Worm (Caenorhabditis elegans) whole organism, midembryonic: ENCODE results near the gene D1053.3.

Source experiments
- T22C8.4 ChIP-seq: fragments of 200-800 bp; sonication (Bioruptor generic); IDR thresholded peaks from 2 replicates; pipeline ENCODE4 v1.3.6; 2022; ENCODE audit warnings: missing genetic modification characterization, missing compliant biosample characterization
- cog-1 ChIP-seq: sonication (generic microtip); optimal IDR thresholded peaks from 2 replicates; lab custom pipeline; 2016; ENCODE audit warnings: missing genetic modification characterization, missing compliant biosample characterization
- flt-1 ChIP-seq: fragments of 200-800 bp; sonication (Bioruptor generic); IDR thresholded peaks from 2 replicates; pipeline ENCODE4 v1.3.6; 2022; ENCODE audit warnings: missing genetic modification characterization, missing compliant biosample characterization
- med-1 ChIP-seq: sonication (generic microtip); optimal IDR thresholded peaks from 2 replicates; lab custom pipeline; 2017; ENCODE audit warnings: missing genetic modification characterization, mild to moderate bottlenecking, missing compliant biosample characterization, antibody characterized with exemption, missing genetic modification reagents; ENCODE audit not compliant: insufficient read depth
- ref-1 ChIP-seq: fragments of 200-800 bp; sonication (Bioruptor generic); conservative IDR thresholded peaks from 2 replicates; pipeline ENCODE4 v1.3.6; 2022; ENCODE audit warnings: missing genetic modification reagents, missing genetic modification characterization, missing compliant biosample characterization
- tab-1 ChIP-seq: fragments of 200-800 bp; sonication (Bioruptor generic); IDR thresholded peaks from 2 replicates; pipeline ENCODE4 v1.3.6; 2022; ENCODE audit warnings: missing genetic modification characterization, missing compliant biosample characterization
- ztf-29 ChIP-seq: fragments of 200-800 bp; sonication (Bioruptor generic); IDR thresholded peaks from 2 replicates; pipeline ENCODE4 v1.3.6; 2022; ENCODE audit warnings: missing genetic modification reagents, missing genetic modification characterization, missing compliant biosample characterization

DNA sequence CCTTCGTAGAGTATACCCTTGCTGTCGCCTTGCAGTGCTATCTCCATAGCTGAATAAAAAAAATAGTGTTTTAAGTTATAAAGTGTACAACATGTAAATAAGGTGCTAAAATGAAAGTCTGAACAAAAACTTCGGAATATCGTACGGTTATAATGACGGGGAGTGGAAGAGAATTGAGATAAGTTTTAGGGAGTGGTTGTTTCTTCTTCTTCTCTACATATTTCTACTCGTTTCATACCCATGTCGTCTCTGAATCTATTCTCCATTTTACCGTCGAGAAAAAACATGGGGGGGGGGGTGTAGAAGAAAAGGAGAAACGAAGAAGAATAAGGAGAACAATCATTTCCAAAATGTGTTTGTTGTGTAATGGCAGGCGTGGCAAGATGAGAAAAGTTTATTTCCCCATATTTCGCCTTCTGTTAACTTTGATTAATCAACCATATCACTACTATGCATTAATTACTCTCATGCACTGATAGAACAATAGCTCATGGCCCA lies 20.4 kb downstream of the D1053.3 start, which contains the start of gene C44C10.9:
- TF ChIP-seq T22C8.4 (GFP tag; lab: Robert Waterston, UW), result no peak
- no peak for TF ChIP-seq ref-1
- no peak for TF ChIP-seq ztf-29 (GFP tag; lab: Robert Waterston, UW)
- TF ChIP-seq flt-1 (GFP tag; lab: Robert Waterston, UW), result no peak
- no peak for TF ChIP-seq tab-1 (GFP tag; lab: Robert Waterston, UW)
- no peak for TF ChIP-seq cog-1
- TF ChIP-seq med-1, result no peak
